Worm (Caenorhabditis elegans): ENCODE results near the gene Y38C1AA.12.

Gene Y38C1AA.12

ce11 chrIV:143807-144371 lies 48.2 kb upstream of the Y38C1AA.12 start (continued):
- no peak for TF ChIP-seq aly-2 (tag; optimal IDR thresholded peaks at IDR 0.05)
- peak; percentile 1 for TF ChIP-seq mab-5 (tag; optimal IDR thresholded peaks at IDR 0.05)
- TF ChIP-seq sem-4 (tag; optimal IDR thresholded peaks at IDR 0.05): no peak

DNA sequence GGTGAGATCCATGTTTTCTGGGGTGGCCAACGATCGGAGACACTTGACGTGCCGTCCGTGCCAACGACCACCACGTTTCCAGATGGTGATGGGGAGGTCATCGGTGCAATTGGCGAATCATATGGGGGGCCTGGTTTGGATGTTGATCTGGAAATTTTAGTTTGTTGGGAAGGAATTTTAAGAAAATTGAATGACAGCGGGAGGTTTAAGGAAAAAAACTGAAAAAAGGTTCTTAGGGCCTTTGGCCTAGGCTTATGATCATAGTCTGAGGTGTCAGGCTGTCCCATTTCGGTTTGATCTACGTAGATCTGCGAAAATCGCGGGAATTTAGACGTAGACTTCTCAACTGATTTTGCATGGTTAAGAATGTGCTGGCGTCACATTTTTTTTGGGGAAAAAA lies 44.2 kb upstream of the Y38C1AA.12 start, which contains the start of gene col-99:
Gene col-99 (minus strand): TSS at position 101 of the 400 bp plus-strand sequence.
- TF ChIP-seq ceh-82 (tag; optimal IDR thresholded peaks at IDR 0.05) (no peak), sma-9 (GFP tag; optimal IDR thresholded peaks at IDR 0.05) (no peak), sma-9 (tag; optimal IDR thresholded peaks at IDR 0.05) (no peak), crh-2 (tag; optimal IDR thresholded peaks at IDR 0.05) (no peak), nhr-21 (tag; optimal IDR thresholded peaks at IDR 0.05) (no peak), gmeb-1 (tag; optimal IDR thresholded peaks at IDR 0.05) (no peak), snpc-4 (tag; optimal IDR thresholded peaks at IDR 0.05) (no peak), F13H6.1 (tag; optimal IDR thresholded peaks at IDR 0.05) (no peak), lin-11 (tag; optimal IDR thresholded peaks at IDR 0.05) (no peak), nhr-12 (tag; optimal IDR thresholded peaks at IDR 0.05) (no peak), ceh-16 (tag; optimal IDR thresholded peaks at IDR 0.05) (no peak), mbf-1 (tag; optimal IDR thresholded peaks at IDR 0.05) (no peak), unc-62 (GFP tag; optimal IDR thresholded peaks at IDR 0.05) (no peak), nhr-77 (tag; optimal IDR thresholded peaks at IDR 0.05) (no peak), ztf-11 (tag; optimal IDR thresholded peaks at IDR 0.05) (no peak), ama-1 (optimal IDR thresholded peaks at IDR 0.05) (no peak), blmp-1 (tag; optimal IDR thresholded peaks at IDR 0.05; ENCODE audit: insufficient read depth) (no peak), unc-55 (GFP tag; optimal IDR thresholded peaks at IDR 0.05) (no peak), sem-4 (tag; optimal IDR thresholded peaks at IDR 0.05) (no peak), mdl-1 (tag; optimal IDR thresholded peaks at IDR 0.05) (no peak)

- TF ChIP-seq F13H6.1 (tag; optimal IDR thresholded peaks at IDR 0.05) (no peak), nhr-12 (tag; optimal IDR thresholded peaks at IDR 0.05) (no peak)
Measured at ce11 chrIV:148756-149155, 43.3 kb upstream of the Y38C1AA.12 start.

- TF ChIP-seq ztf-11 (tag; optimal IDR thresholded peaks at IDR 0.05) (no peak), gmeb-1 (tag; optimal IDR thresholded peaks at IDR 0.05) (no peak), blmp-1 (tag; optimal IDR thresholded peaks at IDR 0.05; ENCODE audit: insufficient read depth) (no peak), R02D3.7 (tag; optimal IDR thresholded peaks at IDR 0.05) (no peak), nhr-10 (tag; optimal IDR thresholded peaks at IDR 0.05) (no peak), nhr-23 (tag; optimal IDR thresholded peaks at IDR 0.05) (no peak), lin-13 (GFP tag; optimal IDR thresholded peaks at IDR 0.05) (no peak), ZK546.5 (tag; optimal IDR thresholded peaks at IDR 0.05) (no peak), Y55F3AM.14 (GFP tag; optimal IDR thresholded peaks at IDR 0.05) (no peak), alr-1 (tag; optimal IDR thresholded peaks at IDR 0.05) (no peak), nhr-21 (tag; optimal IDR thresholded peaks at IDR 0.05) (no peak), fos-1 (tag; optimal IDR thresholded peaks at IDR 0.05) (no peak), peb-1 (tag; optimal IDR thresholded peaks at IDR 0.05) (no peak), nhr-237 (tag; optimal IDR thresholded peaks at IDR 0.05) (no peak), sma-9 (GFP tag; optimal IDR thresholded peaks at IDR 0.05) (no peak), sma-9 (tag; optimal IDR thresholded peaks at IDR 0.05) (no peak), ztf-1 (GFP tag; conservative IDR thresholded peaks at IDR 0.05) (no peak)
Measured at ce11 chrIV:149794-150193, 42.3 kb upstream of the Y38C1AA.12 start.

ce11 chrIV:157809-158208 lies 34.2 kb upstream of the Y38C1AA.12 start, which contains the start of gene gegf-1:
Gene gegf-1 (minus strand): TSS chrIV:157909.
- TF ChIP-seq mbf-1 (tag; optimal IDR thresholded peaks at IDR 0.05): no peak

DNA sequence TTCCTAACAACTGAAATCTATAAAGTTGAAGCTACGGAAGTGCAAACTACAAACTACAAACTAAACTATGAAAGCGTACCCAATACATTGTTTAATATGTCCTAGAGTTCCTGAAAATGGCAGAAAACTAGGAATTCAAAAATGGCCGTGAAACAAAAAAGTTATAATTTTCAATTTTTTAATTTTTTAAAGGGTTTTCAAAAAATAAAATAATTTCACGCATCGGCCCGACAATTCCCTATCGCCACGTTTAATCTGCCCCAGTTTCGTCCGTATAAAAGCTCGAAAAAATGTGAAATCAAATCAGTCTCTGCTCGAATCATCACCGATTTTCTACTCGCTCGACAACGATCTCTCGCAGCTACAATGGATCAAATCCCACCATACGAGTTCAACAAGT lies 33.4 kb upstream of the Y38C1AA.12 start, which contains the start of gene Y38C1AA.7:
Gene Y38C1AA.7 (plus strand): TSS at position 301 of the 400 bp plus-strand sequence.
- no peak for TF ChIP-seq lsy-2 (tag; optimal IDR thresholded peaks at IDR 0.05)
- TF ChIP-seq egl-27 (tag; optimal IDR thresholded peaks at IDR 0.05): no peak
- no peak for TF ChIP-seq alr-1 (tag; optimal IDR thresholded peaks at IDR 0.05)
- no peak for TF ChIP-seq lin-13 (GFP tag; optimal IDR thresholded peaks at IDR 0.05)
- no peak for TF ChIP-seq unc-62 (GFP tag; optimal IDR thresholded peaks at IDR 0.05)
- no peak for TF ChIP-seq zag-1 (tag; optimal IDR thresholded peaks at IDR 0.05)
- TF ChIP-seq lin-39 (tag; optimal IDR thresholded peaks at IDR 0.05): no peak
- no peak for TF ChIP-seq Y55F3AM.14 (GFP tag; optimal IDR thresholded peaks at IDR 0.05)
- TF ChIP-seq nhr-6 (tag; optimal IDR thresholded peaks at IDR 0.05): no peak
- no peak for TF ChIP-seq nhr-77 (tag; optimal IDR thresholded peaks at IDR 0.05)

Data from whole organism, L2 larva.